Fruit fly (Drosophila melanogaster): ENCODE results near the gene CG8461.

Gene CG8461

dm6 chr3R:14557480-14558354 lies 44.3 kb upstream of the CG8461 start, which contains the start of gene Pde6 (continued):
- TF ChIP-seq CG15073 (GFP tag; optimal IDR thresholded peaks at IDR 0.05) (peak; percentile 32), GATAe (GFP tag; conservative IDR thresholded peaks at IDR 0.05) (0 out of 2 replicates have a peak, but pooled peaks have one; percentile 19), zf30C (GFP tag; optimal IDR thresholded peaks at IDR 0.05) (no peak), CG42726 (GFP tag; IDR thresholded peaks at IDR 0.05; ENCODE audit: partially characterized antibody) (peak; percentile 59), Adf1 (GFP tag; IDR thresholded peaks at IDR 0.05) (peak; percentile 16; the same call in 1 of the 2 replicates), ci (GFP tag; IDR thresholded peaks at IDR 0.05) (peak; percentile 64; the same call in 2 of the 3 replicates), mirr (GFP tag; optimal IDR thresholded peaks at IDR 0.05) (peak; percentile 54), Rfx (GFP tag; IDR thresholded peaks at IDR 0.05) (0 out of 2 replicates have a peak, but pooled peaks have one; percentile 19), Drgx (GFP tag; IDR thresholded peaks at IDR 0.05) (peak; percentile 80), CG12071 (GFP tag; optimal IDR thresholded peaks at IDR 0.05) (peak; percentile 3), D19B (GFP tag; optimal IDR thresholded peaks at IDR 0.05) (no peak), ranshi (GFP tag; IDR thresholded peaks at IDR 0.05) (peak; percentile 24; the same call in 1 of the 2 replicates), wdn (GFP tag; IDR thresholded peaks at IDR 0.05) (0 out of 2 replicates have a peak, but pooled peaks have one; percentile 30), Dbx (GFP tag; IDR thresholded peaks at IDR 0.05) (0 out of 3 replicates have a peak, but pooled peaks have one; percentile 8), CG6175 (GFP tag; IDR thresholded peaks at IDR 0.05) (no peak), chinmo (GFP tag; IDR thresholded peaks at IDR 0.05; ENCODE audit: partially characterized antibody) (peak; percentile 73; the same call in 2 of the 4 replicates), CG16779 (GFP tag; IDR thresholded peaks at IDR 0.05) (peak; percentile 79; the same call in 1 of the 2 replicates), Deaf1 (tag; optimal IDR thresholded peaks at IDR 0.05) (peak; percentile 14), bsh (GFP tag; optimal IDR thresholded peaks at IDR 0.05) (peak in 1 of 2 experiments; percentile 78), crol (GFP tag; IDR thresholded peaks at IDR 0.05) (peak; percentile 92), CG16815 (GFP tag; optimal IDR thresholded peaks at IDR 0.05) (no peak), CG33213 (GFP tag; optimal IDR thresholded peaks at IDR 0.05) (no peak), Sin3A (optimal IDR thresholded peaks at IDR 0.05) (no peak), cwo (GFP tag; optimal IDR thresholded peaks at IDR 0.05) (peak; percentile 99), CG17612 (GFP tag; IDR thresholded peaks at IDR 0.05) (0 out of 2 replicates have a peak, but pooled peaks have one; percentile 14)

DNA sequence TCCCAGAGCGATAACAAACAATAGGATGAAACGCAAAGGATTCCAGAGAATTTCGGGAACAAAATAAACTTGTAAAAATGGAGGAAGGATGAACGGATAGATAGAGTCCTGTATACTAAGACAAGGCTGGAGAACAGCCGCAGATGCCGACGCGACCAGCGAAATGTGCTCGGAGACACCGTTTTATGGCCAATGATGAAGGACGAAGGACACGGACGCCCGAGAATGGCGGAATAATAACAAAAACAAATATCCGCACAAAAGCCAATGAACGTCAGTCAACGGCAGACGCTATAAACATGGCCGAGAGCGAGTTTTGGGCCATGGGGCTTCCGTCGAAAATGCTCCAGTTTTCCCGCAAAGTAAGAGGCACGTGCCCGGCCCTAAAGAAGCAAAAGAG lies 41.6 kb upstream of the CG8461 start:
- TF ChIP-seq pho (GFP tag; optimal IDR thresholded peaks at IDR 0.05): no peak
- peak; percentile 1 for TF ChIP-seq Ets65A (GFP tag)
- TF ChIP-seq abd-A (tag; optimal IDR thresholded peaks at IDR 0.05): peak; percentile 56
- peak; percentile 68 for TF ChIP-seq CG13894 (tag; optimal IDR thresholded peaks at IDR 0.05)

DNA sequence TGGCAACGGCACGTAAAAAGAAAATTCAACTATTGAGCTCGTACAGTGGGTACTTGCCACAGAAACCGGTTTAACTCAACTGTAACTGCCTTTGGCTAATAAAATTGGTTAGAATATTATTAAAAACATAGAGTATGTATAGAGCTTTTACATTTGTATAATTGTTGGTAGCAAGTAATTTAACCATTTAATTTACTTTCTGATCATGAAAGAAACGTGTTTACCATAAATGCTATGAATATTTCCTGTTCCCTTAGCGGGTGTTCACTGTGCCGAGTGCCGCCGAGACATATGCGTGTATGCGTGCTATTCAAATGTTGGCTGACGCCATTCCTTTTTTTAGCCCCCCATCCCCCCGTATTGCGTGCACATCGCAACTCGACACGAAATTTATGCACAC lies 35.3 kb upstream of the CG8461 start:
- TF ChIP-seq CG18599 (GFP tag; optimal IDR thresholded peaks at IDR 0.05): peak; percentile 50
- TF ChIP-seq run (tag; optimal IDR thresholded peaks at IDR 0.05): no peak
- peak; percentile 28 for TF ChIP-seq CG2120 (GFP tag; optimal IDR thresholded peaks at IDR 0.05)
- TF ChIP-seq grau (tag; optimal IDR thresholded peaks at IDR 0.05): peak; percentile 66
- TF ChIP-seq pfk (GFP tag; optimal IDR thresholded peaks at IDR 0.05): no peak
- no peak for TF ChIP-seq CG9876 (GFP tag; optimal IDR thresholded peaks at IDR 0.05)
- TF ChIP-seq mirr (GFP tag; optimal IDR thresholded peaks at IDR 0.05): no peak
- no peak for TF ChIP-seq CG15696 (tag; optimal IDR thresholded peaks at IDR 0.05)
- TF ChIP-seq Hr39 (optimal IDR thresholded peaks at IDR 0.05): no peak
- TF ChIP-seq Ada2b (GFP tag; IDR thresholded peaks at IDR 0.05): peak; percentile 27; the same call in 1 of the 2 replicates
- peak; percentile 22 for TF ChIP-seq CG15269 (tag; optimal IDR thresholded peaks at IDR 0.05)
- TF ChIP-seq pan (optimal IDR thresholded peaks at IDR 0.05): no peak
- TF ChIP-seq pan (GFP tag; optimal IDR thresholded peaks at IDR 0.05 in 1 of 2, IDR thresholded peaks at IDR 0.05 in 1 of 2): no peak
- peak; percentile 16 for TF ChIP-seq lilli (GFP tag; optimal IDR thresholded peaks at IDR 0.05)
- TF ChIP-seq CG11093 (GFP tag; IDR thresholded peaks at IDR 0.05): no peak
- TF ChIP-seq CG8944 (GFP tag; optimal IDR thresholded peaks at IDR 0.05): no peak
- no peak for TF ChIP-seq pum (GFP tag; optimal IDR thresholded peaks at IDR 0.05)
- TF ChIP-seq gcm2 (GFP tag; optimal IDR thresholded peaks at IDR 0.05): no peak
- no peak for TF ChIP-seq tx (GFP tag; optimal IDR thresholded peaks at IDR 0.05)
- TF ChIP-seq dati (GFP tag; IDR thresholded peaks at IDR 0.05): no peak
- no peak for TF ChIP-seq pb (GFP tag; optimal IDR thresholded peaks at IDR 0.05)
